Worm (Caenorhabditis elegans): Measurements from ENCODE around the gene M57.2.

The M57.2 gene

ce11 chrIV:3564901-3565300, 37.7 kb downstream of the M57.2 start, which contains the start of gene sre-5:
Gene sre-5, plus strand, starts transcription at chrIV:3565201.
- TF ChIP-seq rbr-2 (tag; optimal IDR thresholded peaks at IDR 0.05) = no peak
- TF ChIP-seq aha-1 (tag) = peak; percentile 12

- TF ChIP-seq set-16 (GFP tag; IDR thresholded peaks at IDR 0.05) (peak; percentile 47; the same call in 1 of the 2 replicates), spr-3 (GFP tag; optimal IDR thresholded peaks at IDR 0.05) (no peak)
Measured at ce11 chrIV:3568608-3569007, 41.5 kb downstream of the M57.2 start, which contains the start of gene otpl-1. Gene otpl-1, plus strand, starts transcription at chrIV:3568979.

- no peak for TF ChIP-seq lin-39 (tag; optimal IDR thresholded peaks at IDR 0.05)
- TF ChIP-seq set-16 (GFP tag; IDR thresholded peaks at IDR 0.05) = peak; percentile 69
Measured at ce11 chrIV:3570612-3571011, 43.5 kb downstream of the M57.2 start.

DNA sequence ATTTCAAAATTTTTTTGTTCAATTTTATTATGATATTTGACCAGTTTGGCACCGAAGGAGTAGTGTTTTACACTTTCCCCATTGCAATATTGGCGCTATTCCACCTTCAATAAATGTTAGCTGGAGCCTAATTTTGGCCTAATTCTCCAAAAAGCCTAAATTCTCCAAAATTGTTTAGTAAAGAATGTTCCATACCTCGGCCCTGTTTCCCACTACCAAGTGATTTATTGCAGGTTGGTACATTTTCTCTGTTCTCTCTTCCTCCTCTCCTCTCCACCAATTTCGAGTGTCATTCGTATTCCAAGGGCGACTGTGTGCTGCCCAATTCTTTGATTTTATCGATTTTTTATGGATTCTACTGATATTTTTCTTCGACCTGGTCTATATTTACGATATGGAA, 51.0 kb downstream of the M57.2 start, which contains the start of gene Y37E11B.2:
Gene Y37E11B.2 (plus strand): TSS at position 301 of the 400 bp plus-strand sequence.
- TF ChIP-seq nhr-11 (tag; optimal IDR thresholded peaks at IDR 0.05) (no peak), ztf-11 (tag; optimal IDR thresholded peaks at IDR 0.05) (no peak), T26A8.4 (GFP tag; IDR thresholded peaks at IDR 0.05) (no peak), rbr-2 (tag; optimal IDR thresholded peaks at IDR 0.05) (no peak), ceh-20 (GFP tag; IDR thresholded peaks at IDR 0.05) (no peak), F26F4.8 (GFP tag; conservative IDR thresholded peaks at IDR 0.05) (no peak), ces-1 (GFP tag; optimal IDR thresholded peaks at IDR 0.05) (no peak), fkh-10 (GFP tag; optimal IDR thresholded peaks at IDR 0.05) (no peak), saeg-2 (GFP tag; IDR thresholded peaks at IDR 0.05) (no peak), fos-1 (tag; optimal IDR thresholded peaks at IDR 0.05) (no peak), aly-2 (tag; optimal IDR thresholded peaks at IDR 0.05) (no peak)

ce11 chrIV:3578667-3579066, 51.5 kb downstream of the M57.2 start:
- TF ChIP-seq lsy-2 (tag; optimal IDR thresholded peaks at IDR 0.05) = no peak
- no peak for TF ChIP-seq lin-39 (tag; optimal IDR thresholded peaks at IDR 0.05)
- no peak for TF ChIP-seq rbr-2 (tag; optimal IDR thresholded peaks at IDR 0.05)
- TF ChIP-seq unc-62 (GFP tag; optimal IDR thresholded peaks at IDR 0.05 in 1 of 2) = peak in 1 of 2 experiments; percentile 72
- no peak for TF ChIP-seq unc-62 (tag; optimal IDR thresholded peaks at IDR 0.05)

DNA sequence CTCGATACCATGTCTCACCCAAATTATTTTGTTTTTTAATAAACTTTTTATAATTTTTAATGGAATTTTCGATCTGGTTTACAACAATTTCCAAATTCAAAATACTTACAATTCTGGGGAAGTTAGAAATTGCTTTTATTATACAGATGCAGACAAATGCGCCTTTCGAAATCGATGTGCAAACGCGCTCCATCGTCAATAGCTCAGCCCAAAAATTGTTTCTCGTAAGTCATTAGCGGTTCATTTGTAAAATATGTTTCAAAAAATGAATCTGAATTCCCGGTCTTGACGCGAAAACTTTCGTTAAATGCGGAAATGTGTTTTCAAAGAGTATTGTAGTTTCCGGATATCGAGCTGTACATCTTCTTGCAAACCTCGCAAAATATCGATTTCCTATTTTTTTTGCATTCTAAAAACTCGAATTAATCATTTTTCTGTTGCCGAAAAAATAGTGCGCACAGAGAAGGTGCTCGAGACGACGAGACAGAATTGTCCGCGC, 52.4 kb downstream of the M57.2 start, which contains the start of gene Y37E11B.1:
Gene Y37E11B.1 (plus strand): TSS at position 145 of the 499 bp plus-strand sequence.
- TF ChIP-seq duxl-1 (tag; optimal IDR thresholded peaks at IDR 0.05; ENCODE audit: poor library complexity) (no peak), madf-9 (GFP tag; conservative IDR thresholded peaks at IDR 0.05) (no peak), aha-1 (tag) (no peak), snpc-4 (tag; optimal IDR thresholded peaks at IDR 0.05) (no peak), cey-2 (tag; optimal IDR thresholded peaks at IDR 0.05; ENCODE audit: borderline replicate concordance, insufficient read depth) (no peak), saeg-2 (GFP tag; IDR thresholded peaks at IDR 0.05) (no peak), set-16 (GFP tag; IDR thresholded peaks at IDR 0.05) (no peak), lin-38 (GFP tag; IDR thresholded peaks at IDR 0.05) (no peak; the same call in none of the 2 replicates), ceh-32 (tag; optimal IDR thresholded peaks at IDR 0.05; ENCODE audit: poor library complexity) (no peak), ces-1 (GFP tag; optimal IDR thresholded peaks at IDR 0.05) (no peak), madf-5 (GFP tag; IDR thresholded peaks at IDR 0.05) (no peak), attf-4 (tag; optimal IDR thresholded peaks at IDR 0.05) (no peak), pqm-1 (tag; optimal IDR thresholded peaks at IDR 0.05) (no peak), nhr-10 (tag; optimal IDR thresholded peaks at IDR 0.05) (no peak), ceh-44 (GFP tag; IDR thresholded peaks at IDR 0.05) (no peak)

Data from whole organism, L4 larva.